Fruit fly (Drosophila melanogaster) whole organism, prepupa: ENCODE data around the gene CG11983.

Experiments used
- Blimp-1 ChIP-seq: fragments of 200-800 bp; sonication (Bioruptor generic); optimal IDR thresholded peaks from 3 replicates; lab custom pipeline; 2017; ENCODE audit warnings: missing biosample characterization, missing genetic modification characterization, mild to moderate bottlenecking, moderate library complexity, missing genetic modification reagents
- CG10631 ChIP-seq: fragments of 200-800 bp; sonication (Bioruptor generic); optimal IDR thresholded peaks from 2 replicates; lab custom pipeline; 2016; ENCODE audit warnings: missing biosample characterization, missing genetic modification characterization
- CG11294 ChIP-seq: fragments of 200-800 bp; sonication (Bioruptor generic); IDR thresholded peaks from 2 replicates; pipeline ENCODE4 v1.3.6; 2022; ENCODE audit warnings: missing biosample characterization, missing genetic modification characterization
- CG11762 ChIP-seq: fragments of 200-800 bp; sonication (Bioruptor generic); optimal IDR thresholded peaks from 3 replicates; lab custom pipeline; 2016; ENCODE audit warnings: missing biosample characterization, missing genetic modification characterization; ENCODE audit not compliant: insufficient read depth
- CG11902 ChIP-seq: fragments of 200-800 bp; sonication (Bioruptor generic); optimal IDR thresholded peaks from 3 replicates; lab custom pipeline; 2016; ENCODE audit warnings: missing biosample characterization, missing genetic modification characterization
- CG15336 ChIP-seq: fragments of 200-800 bp; sonication (Bioruptor generic); IDR thresholded peaks from 2 replicates; pipeline ENCODE4 v1.3.6; 2022; ENCODE audit warnings: missing biosample characterization, missing genetic modification characterization
- CG1621 ChIP-seq: fragments of 200-800 bp; sonication (Bioruptor generic); optimal IDR thresholded peaks from 3 replicates; lab custom pipeline; 2018; ENCODE audit warnings: missing biosample characterization, mild to moderate bottlenecking, missing genetic modification characterization
- CG16779 ChIP-seq: fragments of 200-800 bp; sonication (Bioruptor generic); optimal IDR thresholded peaks from 3 replicates; lab custom pipeline; 2017; ENCODE audit warnings: missing biosample characterization, mild to moderate bottlenecking, missing genetic modification characterization
- CG3032 ChIP-seq: fragments of 200-800 bp; optimal IDR thresholded peaks from 2 replicates; lab custom pipeline; 2019; ENCODE audit warnings: missing biosample characterization, mild to moderate bottlenecking, missing genetic modification characterization, moderate library complexity
- CG31627 ChIP-seq: fragments of 200-800 bp; sonication (Bioruptor generic); optimal IDR thresholded peaks from 3 replicates; lab custom pipeline; 2016; ENCODE audit warnings: missing biosample characterization, missing genetic modification characterization
- CG32006 ChIP-seq: fragments of 200-800 bp; sonication (Bioruptor generic); optimal IDR thresholded peaks from 3 replicates; lab custom pipeline; 2017; ENCODE audit warnings: missing biosample characterization, mild to moderate bottlenecking, missing genetic modification characterization
- CG3919 ChIP-seq: fragments of 200-800 bp; sonication (Bioruptor generic); optimal IDR thresholded peaks from 3 replicates; lab custom pipeline; 2016; ENCODE audit warnings: missing biosample characterization, missing genetic modification characterization
- CG4318 ChIP-seq: fragments of 200-800 bp; sonication (Bioruptor generic); optimal IDR thresholded peaks from 3 replicates; lab custom pipeline; 2017; ENCODE audit warnings: missing biosample characterization, mild to moderate bottlenecking, missing genetic modification characterization
- CG6163 ChIP-seq: fragments of 200-800 bp; sonication (Bioruptor generic); IDR thresholded peaks from 3 replicates; pipeline ENCODE4 v1.3.6; 2022; ENCODE audit warnings: missing biosample characterization, missing genetic modification characterization
- CG6276 ChIP-seq: fragments of 200-800 bp; sonication (Bioruptor generic); optimal IDR thresholded peaks from 2 replicates; lab custom pipeline; 2017; ENCODE audit warnings: missing biosample characterization, mild to moderate bottlenecking, missing genetic modification characterization
- CG6854 ChIP-seq: fragments of 200-800 bp; sonication (Bioruptor generic); optimal IDR thresholded peaks from 2 replicates; lab custom pipeline; 2017; ENCODE audit warnings: missing biosample characterization, mild to moderate bottlenecking, missing genetic modification characterization
- CG7368 ChIP-seq: fragments of 200-800 bp; sonication (Bioruptor generic); optimal IDR thresholded peaks from 3 replicates; lab custom pipeline; 2016; ENCODE audit warnings: missing biosample characterization, missing genetic modification characterization
- CG8632 ChIP-seq: fragments of 200-800 bp; sonication (Bioruptor generic); optimal IDR thresholded peaks from 3 replicates; lab custom pipeline; 2016; ENCODE audit warnings: missing biosample characterization, missing genetic modification characterization
- CG9139 ChIP-seq: fragments of 200-800 bp; sonication (Bioruptor generic); optimal IDR thresholded peaks from 3 replicates; lab custom pipeline; 2017; ENCODE audit warnings: missing biosample characterization, mild to moderate bottlenecking, missing genetic modification characterization
- Eip78C ChIP-seq: fragments of 200-800 bp; sonication (Bioruptor generic); peaks from one replicate; lab custom pipeline; 2016; ENCODE audit warnings: missing biosample characterization, missing genetic modification characterization
- Eip93F ChIP-seq: fragments of 200-800 bp; sonication (Bioruptor generic); optimal IDR thresholded peaks from 2 replicates; lab custom pipeline; 2016; ENCODE audit warnings: missing biosample characterization, mild to moderate bottlenecking, missing genetic modification characterization
- Ets96B ChIP-seq: fragments of 200-800 bp; optimal IDR thresholded peaks from 2 replicates; lab custom pipeline; 2019; ENCODE audit warnings: missing biosample characterization, mild to moderate bottlenecking, missing genetic modification characterization, moderate library complexity
- Hr38 ChIP-seq: sonication (Bioruptor generic); optimal IDR thresholded peaks from 2 replicates; lab custom pipeline; 2016; ENCODE audit warnings: missing biosample characterization, missing genetic modification characterization
- Hr39 ChIP-seq: fragments of 200-800 bp; sonication (Bioruptor generic); optimal IDR thresholded peaks from 2 replicates; lab custom pipeline; 2016; ENCODE audit warnings: missing biosample characterization, missing genetic modification characterization
- Lpt ChIP-seq: fragments of 200-800 bp; sonication (Bioruptor generic); optimal IDR thresholded peaks from 3 replicates; lab custom pipeline; 2016; ENCODE audit warnings: missing biosample characterization, missing genetic modification characterization
- Met ChIP-seq: fragments of 200-800 bp; sonication (Bioruptor generic); optimal IDR thresholded peaks from 3 replicates; lab custom pipeline; 2016; ENCODE audit warnings: missing biosample characterization, missing genetic modification characterization
- OdsH ChIP-seq: fragments of 200-800 bp; sonication (Bioruptor generic); optimal IDR thresholded peaks from 3 replicates; lab custom pipeline; 2016; ENCODE audit warnings: missing biosample characterization, missing genetic modification characterization
- Sox102F ChIP-seq: fragments of 200-800 bp; sonication (Bioruptor generic); optimal IDR thresholded peaks from 2 replicates; lab custom pipeline; 2016; ENCODE audit warnings: missing biosample characterization, mild to moderate bottlenecking, missing genetic modification characterization
- Sox15 ChIP-seq: fragments of 200-800 bp; sonication (Bioruptor generic); optimal IDR thresholded peaks from 3 replicates; lab custom pipeline; 2016; ENCODE audit warnings: missing biosample characterization, missing genetic modification characterization
- achi ChIP-seq: fragments of 200-800 bp; sonication (Bioruptor generic); optimal IDR thresholded peaks from 3 replicates; lab custom pipeline; 2016; ENCODE audit warnings: missing biosample characterization, missing genetic modification characterization
- cyc ChIP-seq: fragments of 200-800 bp; sonication (Bioruptor generic); optimal IDR thresholded peaks from 3 replicates; lab custom pipeline; 2016; ENCODE audit warnings: missing biosample characterization, missing genetic modification characterization
- dac ChIP-seq: fragments of 200-800 bp; sonication (Bioruptor generic); optimal IDR thresholded peaks from 2 replicates; lab custom pipeline; 2017; ENCODE audit warnings: missing biosample characterization, mild to moderate bottlenecking, missing genetic modification characterization
- dsx ChIP-seq: fragments of 200-800 bp; optimal IDR thresholded peaks from 3 replicates; lab custom pipeline; 2019; ENCODE audit warnings: missing biosample characterization, mild to moderate bottlenecking, missing genetic modification characterization, moderate library complexity; ENCODE audit not compliant: poor library complexity, severe bottlenecking
- eg ChIP-seq: fragments of 200-800 bp; sonication (Bioruptor generic); IDR thresholded peaks from 3 replicates; pipeline ENCODE4 v1.3.6; 2022; ENCODE audit warnings: missing biosample characterization, missing genetic modification characterization
- esn ChIP-seq: fragments of 200-800 bp; sonication (Bioruptor generic); optimal IDR thresholded peaks from 2 replicates; lab custom pipeline; 2016; ENCODE audit warnings: missing biosample characterization, mild to moderate bottlenecking, missing genetic modification characterization, moderate library complexity
- fd59A ChIP-seq: fragments of 200-800 bp; sonication (Bioruptor generic); optimal IDR thresholded peaks from 2 replicates; lab custom pipeline; 2017; ENCODE audit warnings: missing biosample characterization, mild to moderate bottlenecking, missing genetic modification characterization, missing genetic modification reagents
- fd85E ChIP-seq: fragments of 200-800 bp; sonication (Bioruptor generic); optimal IDR thresholded peaks from 3 replicates; lab custom pipeline; 2016; ENCODE audit warnings: missing biosample characterization, missing genetic modification characterization
- lz ChIP-seq: fragments of 200-800 bp; sonication (Bioruptor generic); optimal IDR thresholded peaks from 3 replicates; lab custom pipeline; 2016; ENCODE audit warnings: missing biosample characterization, missing genetic modification characterization
- net ChIP-seq: fragments of 200-800 bp; sonication (Bioruptor generic); optimal IDR thresholded peaks from 3 replicates; lab custom pipeline; 2016; ENCODE audit warnings: missing biosample characterization, missing genetic modification characterization
- pdm3 ChIP-seq: fragments of 200-800 bp; sonication (Bioruptor generic); optimal IDR thresholded peaks from 3 replicates; lab custom pipeline; 2016; ENCODE audit warnings: missing biosample characterization, missing genetic modification characterization
- spab ChIP-seq: fragments of 200-800 bp; sonication (Bioruptor generic); optimal IDR thresholded peaks from 2 replicates; lab custom pipeline; 2017; ENCODE audit warnings: missing biosample characterization, mild to moderate bottlenecking, missing genetic modification characterization, missing genetic modification reagents
- ss ChIP-seq, 2 experiments: fragments of 200-800 bp; sonication (Bioruptor generic); optimal IDR thresholded peaks; 2 replicates in 1 of 2; 3 replicates in 1 of 2; lab custom pipeline; 2017 to 2018; ENCODE audit warnings: mild to moderate bottlenecking in 2 of 2, missing biosample characterization in 2 of 2, missing genetic modification characterization in 2 of 2, moderate library complexity in 1 of 2
- svp ChIP-seq: fragments of 200-800 bp; sonication (Bioruptor generic); peaks from one replicate; lab custom pipeline; 2016; ENCODE audit warnings: missing biosample characterization, missing genetic modification characterization
- topi ChIP-seq: fragments of 200-800 bp; sonication (Bioruptor generic); optimal IDR thresholded peaks from 3 replicates; lab custom pipeline; 2016; ENCODE audit warnings: missing biosample characterization, missing genetic modification characterization

Gene CG11983

dm6 chr3R:9031797-9032418, 23.8 kb downstream of the CG11983 start (continued):
- TF ChIP-seq cyc (GFP tag; lab: Kevin White, UChicago) (peak; percentile 98), Lpt (GFP tag; lab: Kevin White, UChicago) (peak; percentile 99), eg (GFP tag; lab: Robert Waterston, UW) (peak; percentile 99), dsx (GFP tag; lab: Kevin White, UChicago) (peak; percentile 97), achi (GFP tag; lab: Kevin White, UChicago) (peak; percentile 98), svp (GFP tag; lab: Kevin White, UChicago) (peak; percentile 99), OdsH (GFP tag; lab: Kevin White, UChicago) (peak; percentile 99), topi (GFP tag; lab: Kevin White, UChicago) (peak; percentile 97), Eip93F (GFP tag; lab: Kevin White, UChicago) (peak; percentile 94), fd59A (peak; percentile 98), CG32006 (GFP tag; lab: Kevin White, UChicago) (peak; percentile 100), CG15336 (peak; percentile 99), CG31627 (GFP tag; lab: Kevin White, UChicago) (peak; percentile 97), CG4318 (GFP tag; lab: Kevin White, UChicago) (peak; percentile 98), spab (peak; percentile 99), Hr39 (GFP tag; lab: Kevin White, UChicago) (peak; percentile 97), CG3032 (tag; lab: Kevin White, UChicago) (peak; percentile 98), CG10631 (GFP tag; lab: Kevin White, UChicago) (peak; percentile 99), dac (GFP tag; lab: Kevin White, UChicago) (peak; percentile 99), net (GFP tag; lab: Kevin White, UChicago) (peak; percentile 99), Ets96B (peak; percentile 99), CG6163 (peak; percentile 99), CG1621 (tag; lab: Kevin White, UChicago) (peak; percentile 98), CG6854 (GFP tag; lab: Kevin White, UChicago) (peak; percentile 97), CG9139 (GFP tag; lab: Kevin White, UChicago) (peak; percentile 97)

- peak; percentile 78 for TF ChIP-seq CG9139 (GFP tag; lab: Kevin White, UChicago)
- TF ChIP-seq CG11762 (GFP tag; lab: Kevin White, UChicago) = peak; percentile 70
- peak; percentile 90 for TF ChIP-seq Ets96B
- peak; percentile 76 for TF ChIP-seq CG4318 (GFP tag; lab: Kevin White, UChicago)
- peak; percentile 84 for TF ChIP-seq spab
- peak; percentile 87 for TF ChIP-seq net (GFP tag; lab: Kevin White, UChicago)
- TF ChIP-seq lz = peak; percentile 84
- TF ChIP-seq Hr38 (GFP tag; lab: Kevin White, UChicago) = no peak
- TF ChIP-seq CG11902 = peak; percentile 46
- peak; percentile 78 for TF ChIP-seq CG3919 (GFP tag; lab: Kevin White, UChicago)
- TF ChIP-seq CG1621 (tag; lab: Kevin White, UChicago) = peak; percentile 52
- peak; percentile 50; the same call in 1 of the 2 replicates for TF ChIP-seq CG11294 (GFP tag; lab: Robert Waterston, UW)
- peak; percentile 87 for TF ChIP-seq Met (GFP tag; lab: Kevin White, UChicago)
- TF ChIP-seq CG31627 (GFP tag; lab: Kevin White, UChicago) = peak; percentile 62
- TF ChIP-seq CG10631 (GFP tag; lab: Kevin White, UChicago) = peak; percentile 77
- peak; percentile 84 for TF ChIP-seq achi (GFP tag; lab: Kevin White, UChicago)
- peak; percentile 44 for TF ChIP-seq CG7368
- peak; percentile 80 to 87 for TF ChIP-seq ss (GFP tag; optimal IDR thresholded peaks at IDR 0.05; lab: Kevin White, UChicago)
- peak; percentile 91 for TF ChIP-seq CG6276
- no peak for TF ChIP-seq fd85E (GFP tag; lab: Kevin White, UChicago)
- peak; percentile 83 for TF ChIP-seq Sox102F (GFP tag; lab: Kevin White, UChicago)
- TF ChIP-seq Sox15 (GFP tag; lab: Kevin White, UChicago) = peak; percentile 52
- peak; percentile 69 for TF ChIP-seq dac (GFP tag; lab: Kevin White, UChicago)
- TF ChIP-seq Blimp-1 = peak; percentile 72
- TF ChIP-seq Eip78C (GFP tag; lab: Kevin White, UChicago) = peak; percentile 97
- TF ChIP-seq fd59A = peak; percentile 81
- TF ChIP-seq cyc (GFP tag; lab: Kevin White, UChicago) = peak; percentile 58
- peak; percentile 88 for TF ChIP-seq topi (GFP tag; lab: Kevin White, UChicago)
- peak; percentile 91 for TF ChIP-seq CG32006 (GFP tag; lab: Kevin White, UChicago)
- peak; percentile 77; the same call in 2 of the 3 replicates for TF ChIP-seq eg (GFP tag; lab: Robert Waterston, UW)
- peak; percentile 91 for TF ChIP-seq esn (GFP tag; lab: Kevin White, UChicago)
- peak; percentile 81 for TF ChIP-seq pdm3 (GFP tag; lab: Kevin White, UChicago)
- TF ChIP-seq CG16779 (tag; lab: Kevin White, UChicago) = peak; percentile 82
- TF ChIP-seq CG8632 (GFP tag; lab: Kevin White, UChicago) = peak; percentile 86
- TF ChIP-seq CG15336 = peak; percentile 83
Observed at dm6 chr3R:9033619-9034401, 25.7 kb downstream of the CG11983 start.
